Comparison of ENCODE assay signal across 1 fruit fly cellular context in the genomic region with DNA sequence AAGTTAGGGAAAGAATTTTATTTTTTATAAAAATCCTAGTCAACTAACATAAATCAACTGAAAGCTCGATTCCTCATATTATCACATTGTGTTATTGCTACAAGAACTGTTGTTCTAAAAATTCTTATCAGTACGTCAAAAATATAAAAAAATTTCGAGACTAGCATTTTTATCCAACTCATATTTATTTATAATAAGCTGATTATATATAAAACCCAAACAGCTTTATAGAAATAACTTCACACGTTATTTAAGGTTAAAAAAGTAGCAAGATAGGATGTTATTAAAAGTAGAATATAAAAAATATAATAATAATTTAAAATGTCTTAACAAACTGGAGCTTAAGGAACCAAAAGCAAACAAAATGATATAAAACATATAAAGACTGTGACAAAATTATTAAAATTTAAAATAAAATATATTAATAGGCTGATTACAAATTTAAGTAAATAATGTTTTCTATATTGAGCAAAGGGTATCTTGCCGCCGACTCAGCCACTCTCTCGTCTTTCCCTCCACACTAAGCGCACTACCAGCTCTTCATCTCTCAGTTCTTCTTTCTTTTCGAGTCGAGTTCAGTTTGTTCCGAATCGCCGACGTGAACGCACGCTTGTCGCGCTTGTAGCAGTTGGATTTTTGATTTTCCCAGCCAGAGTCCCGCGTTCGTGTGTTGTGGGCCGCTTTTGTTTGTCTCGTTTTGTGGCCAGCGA.
TF ChIP-seq lines count a peak whose summit lies in the region.

A gene (plus strand): TSS at position 573 of the 710 bp plus-strand sequence.

TF ChIP-seq in whole organism, embryonic, 481 proteins besides CTCF, POLR2A, EP300 and RAD21 (continued from another document and continues in another):
- TF ChIP-seq hb (GFP tag; IDR thresholded peaks at IDR 0.05; lab: Robert Waterston, UW; ENCODE audit: partially characterized antibody) (0 out of 3 replicates have a peak, but pooled peaks have one; percentile 8), disco-r (GFP tag; optimal IDR thresholded peaks at IDR 0.05; lab: Kevin White, UChicago) (no peak), CG2120 (GFP tag; optimal IDR thresholded peaks at IDR 0.05; lab: Kevin White, UChicago) (no peak), org-1 (GFP tag; optimal IDR thresholded peaks at IDR 0.05; lab: Kevin White, UChicago) (no peak), CG11504 (tag; optimal IDR thresholded peaks at IDR 0.05; lab: Kevin White, UChicago) (peak; percentile 13), ttk (GFP tag; IDR thresholded peaks at IDR 0.05; lab: Robert Waterston, UW) (no peak), Vsx1 (GFP tag; optimal IDR thresholded peaks at IDR 0.05; lab: Kevin White, UChicago) (no peak), CG3163 (GFP tag; optimal IDR thresholded peaks at IDR 0.05; lab: Kevin White, UChicago) (no peak), CG34422 (GFP tag; IDR thresholded peaks at IDR 0.05; lab: Robert Waterston, UW) (peak; percentile 78; the same call in 2 of the 3 replicates), CG2202 (tag; optimal IDR thresholded peaks at IDR 0.05; lab: Kevin White, UChicago) (no peak), CG6272 (GFP tag; IDR thresholded peaks at IDR 0.05; lab: Robert Waterston, UW) (no peak), Opbp (GFP tag; IDR thresholded peaks at IDR 0.05; lab: Robert Waterston, UW; ENCODE audit: partially characterized antibody) (no peak; the same call in 2 of the 3 replicates), Abd-B (GFP tag; optimal IDR thresholded peaks at IDR 0.05; lab: Kevin White, UChicago) (no peak), exex (tag; optimal IDR thresholded peaks at IDR 0.05; lab: Kevin White, UChicago) (no peak), CG8290 (GFP tag; optimal IDR thresholded peaks at IDR 0.05; lab: Kevin White, UChicago) (no peak), CG8290 (tag; optimal IDR thresholded peaks at IDR 0.05; lab: Kevin White, UChicago) (peak in 1 of 2 experiments; percentile 44), CG1603 (tag; optimal IDR thresholded peaks at IDR 0.05; lab: Kevin White, UChicago) (peak; percentile 14), Atf6 (GFP tag; IDR thresholded peaks at IDR 0.05; lab: Robert Waterston, UW) (no peak), CG15479 (GFP tag; optimal IDR thresholded peaks at IDR 0.05; lab: Kevin White, UChicago) (no peak), lov (optimal IDR thresholded peaks at IDR 0.05; lab: Kevin White, UChicago) (no peak), lov (GFP tag; IDR thresholded peaks at IDR 0.05; lab: Robert Waterston, UW) (0 out of 3 replicates have a peak, but pooled peaks have one; percentile 50), CG10321 (GFP tag; IDR thresholded peaks at IDR 0.05; lab: Robert Waterston, UW) (no peak), CG15514 (GFP tag; optimal IDR thresholded peaks at IDR 0.05; lab: Kevin White, UChicago) (peak; percentile 16), Mes4 (GFP tag; optimal IDR thresholded peaks at IDR 0.05; lab: Kevin White, UChicago) (no peak), ftz-f1 (GFP tag; optimal IDR thresholded peaks at IDR 0.05; lab: Kevin White, UChicago) (no peak), CG12236 (GFP tag; optimal IDR thresholded peaks at IDR 0.05; lab: Kevin White, UChicago) (no peak), tx (GFP tag; optimal IDR thresholded peaks at IDR 0.05; lab: Kevin White, UChicago) (no peak), NC2α (GFP tag; optimal IDR thresholded peaks at IDR 0.05; lab: Kevin White, UChicago) (no peak), CG8388 (GFP tag; optimal IDR thresholded peaks at IDR 0.05; lab: Kevin White, UChicago) (no peak), CG12071 (GFP tag; optimal IDR thresholded peaks at IDR 0.05; lab: Kevin White, UChicago) (no peak), TFAM (GFP tag; optimal IDR thresholded peaks at IDR 0.05; lab: Kevin White, UChicago) (no peak), vnd (GFP tag; IDR thresholded peaks at IDR 0.05; lab: Robert Waterston, UW; ENCODE audit: partially characterized antibody) (no peak), Dek (tag; optimal IDR thresholded peaks at IDR 0.05; lab: Kevin White, UChicago) (no peak), Ptx1 (GFP tag; IDR thresholded peaks at IDR 0.05; lab: Robert Waterston, UW) (peak; percentile 9; the same call in 1 of the 2 replicates), zfh1 (GFP tag; IDR thresholded peaks at IDR 0.05; lab: Robert Waterston, UW) (peak; percentile 57; the same call in 1 of the 3 replicates), prd (optimal IDR thresholded peaks at IDR 0.05; lab: Kevin White, UChicago) (no peak), prd (GFP tag; IDR thresholded peaks at IDR 0.05; lab: Robert Waterston, UW) (peak; percentile 53; the same call in 2 of the 3 replicates), HmgZ (tag; optimal IDR thresholded peaks at IDR 0.05; lab: Kevin White, UChicago) (peak; percentile 5), ATbp (GFP tag; optimal IDR thresholded peaks at IDR 0.05; lab: Kevin White, UChicago) (no peak), Chrac-16 (GFP tag; optimal IDR thresholded peaks at IDR 0.05; lab: Kevin White, UChicago) (no peak), D (optimal IDR thresholded peaks at IDR 0.05; lab: Kevin White, UChicago) (no peak), D (GFP tag; optimal IDR thresholded peaks at IDR 0.05; lab: Kevin White, UChicago) (no peak), nerfin-2 (GFP tag; IDR thresholded peaks at IDR 0.05; lab: Robert Waterston, UW; ENCODE audit: partially characterized antibody) (no peak), ems (GFP tag; optimal IDR thresholded peaks at IDR 0.05; lab: Kevin White, UChicago) (peak; percentile 12), z (GFP tag; IDR thresholded peaks at IDR 0.05; lab: Robert Waterston, UW) (no peak; the same call in 2 of the 3 replicates), cg (GFP tag; optimal IDR thresholded peaks at IDR 0.05; lab: Kevin White, UChicago) (no peak), en (GFP tag; optimal IDR thresholded peaks at IDR 0.05; lab: Kevin White, UChicago) (no peak), CG34224 (GFP tag; IDR thresholded peaks at IDR 0.05; lab: Robert Waterston, UW; ENCODE audit: partially characterized antibody) (no peak), dmrt11E (tag; optimal IDR thresholded peaks at IDR 0.05; lab: Kevin White, UChicago) (no peak), Mrtf (GFP tag; IDR thresholded peaks at IDR 0.05; lab: Robert Waterston, UW) (no peak), CG1233 (GFP tag; optimal IDR thresholded peaks at IDR 0.05; lab: Kevin White, UChicago) (no peak), Awh (GFP tag; IDR thresholded peaks at IDR 0.05; lab: Robert Waterston, UW) (peak; percentile 61), CG15696 (tag; optimal IDR thresholded peaks at IDR 0.05; lab: Kevin White, UChicago) (no peak), CG15011 (GFP tag; optimal IDR thresholded peaks at IDR 0.05; lab: Kevin White, UChicago) (no peak), fu2 (GFP tag; optimal IDR thresholded peaks at IDR 0.05; lab: Kevin White, UChicago) (no peak), Side (GFP tag; optimal IDR thresholded peaks at IDR 0.05; lab: Kevin White, UChicago) (no peak), sna (GFP tag; IDR thresholded peaks at IDR 0.05; lab: Robert Waterston, UW; ENCODE audit: partially characterized antibody) (no peak), CG9727 (GFP tag; optimal IDR thresholded peaks at IDR 0.05; lab: Kevin White, UChicago) (peak; percentile 26), crp (GFP tag; optimal IDR thresholded peaks at IDR 0.05; lab: Kevin White, UChicago) (no peak), CG1832 (GFP tag; optimal IDR thresholded peaks at IDR 0.05; lab: Kevin White, UChicago) (no peak), Gug (GFP tag; IDR thresholded peaks at IDR 0.05; lab: Robert Waterston, UW) (peak; percentile 46; the same call in 3 of the 4 replicates), rib (GFP tag; IDR thresholded peaks at IDR 0.05; lab: Robert Waterston, UW) (peak; percentile 57; the same call in 1 of the 2 replicates), Sox102F (GFP tag; optimal IDR thresholded peaks at IDR 0.05; lab: Kevin White, UChicago) (no peak), CG14667 (GFP tag; IDR thresholded peaks at IDR 0.05; lab: Robert Waterston, UW) (0 out of 2 replicates have a peak, but pooled peaks have one; percentile 8), sob (GFP tag; IDR thresholded peaks at IDR 0.05; lab: Robert Waterston, UW) (0 out of 2 replicates have a peak, but pooled peaks have one; percentile 30), CG15601 (tag; optimal IDR thresholded peaks at IDR 0.05; lab: Kevin White, UChicago) (no peak), CG34376 (GFP tag; optimal IDR thresholded peaks at IDR 0.05; lab: Kevin White, UChicago) (no peak), tio (GFP tag; optimal IDR thresholded peaks at IDR 0.05; lab: Kevin White, UChicago) (no peak), wdn (GFP tag; IDR thresholded peaks at IDR 0.05; lab: Robert Waterston, UW) (no peak), zen2 (GFP tag; IDR thresholded peaks at IDR 0.05; lab: Robert Waterston, UW; ENCODE audit: partially characterized antibody) (no peak), slp2 (GFP tag; optimal IDR thresholded peaks at IDR 0.05; lab: Kevin White, UChicago) (no peak), CG17328 (GFP tag; IDR thresholded peaks at IDR 0.05; lab: Robert Waterston, UW) (peak; percentile 36; the same call in 1 of the 2 replicates), chif (GFP tag; optimal IDR thresholded peaks at IDR 0.05; lab: Kevin White, UChicago) (no peak), lmd (GFP tag; IDR thresholded peaks at IDR 0.05; lab: Robert Waterston, UW) (no peak), ab (GFP tag; optimal IDR thresholded peaks at IDR 0.05; lab: Kevin White, UChicago) (no peak), CG16815 (GFP tag; optimal IDR thresholded peaks at IDR 0.05; lab: Kevin White, UChicago) (no peak), mam (GFP tag; optimal IDR thresholded peaks at IDR 0.05; lab: Kevin White, UChicago) (peak; percentile 6), pb (GFP tag; optimal IDR thresholded peaks at IDR 0.05; lab: Kevin White, UChicago) (peak; percentile 20), kni (GFP tag; optimal IDR thresholded peaks at IDR 0.05; lab: Kevin White, UChicago) (no peak), CG18599 (GFP tag; optimal IDR thresholded peaks at IDR 0.05; lab: Kevin White, UChicago) (no peak), Dad (GFP tag; optimal IDR thresholded peaks at IDR 0.05; lab: Kevin White, UChicago) (peak; percentile 18), CG4360 (GFP tag; IDR thresholded peaks at IDR 0.05; lab: Robert Waterston, UW) (peak; percentile 62; the same call in 1 of the 2 replicates), luna (GFP tag; optimal IDR thresholded peaks at IDR 0.05; lab: Kevin White, UChicago) (no peak), CG31224 (GFP tag; IDR thresholded peaks at IDR 0.05; lab: Robert Waterston, UW) (no peak), gfzf (GFP tag; optimal IDR thresholded peaks at IDR 0.05; lab: Kevin White, UChicago) (no peak), CG3065 (GFP tag; optimal IDR thresholded peaks at IDR 0.05; lab: Kevin White, UChicago) (no peak), ci (GFP tag; IDR thresholded peaks at IDR 0.05; lab: Robert Waterston, UW) (peak; percentile 82), hkb (optimal IDR thresholded peaks at IDR 0.05; lab: Kevin White, UChicago) (no peak), hkb (GFP tag; IDR thresholded peaks at IDR 0.05; lab: Robert Waterston, UW) (no peak; the same call in 1 of the 2 replicates), schlank (tag; optimal IDR thresholded peaks at IDR 0.05; lab: Kevin White, UChicago) (no peak), slou (GFP tag; optimal IDR thresholded peaks at IDR 0.05; lab: Kevin White, UChicago) (no peak), CG7556 (GFP tag; optimal IDR thresholded peaks at IDR 0.05; lab: Kevin White, UChicago) (peak; percentile 35), CG30431 (GFP tag; optimal IDR thresholded peaks at IDR 0.05; lab: Kevin White, UChicago) (no peak), lab (GFP tag; optimal IDR thresholded peaks at IDR 0.05; lab: Kevin White, UChicago) (peak; percentile 36), Hmr (GFP tag; optimal IDR thresholded peaks at IDR 0.05; lab: Kevin White, UChicago) (peak; percentile 14), NK7.1 (GFP tag; optimal IDR thresholded peaks at IDR 0.05; lab: Kevin White, UChicago) (no peak), sd (tag; optimal IDR thresholded peaks at IDR 0.05; lab: Kevin White, UChicago) (no peak), CHES-1-like (GFP tag; optimal IDR thresholded peaks at IDR 0.05; lab: Kevin White, UChicago) (no peak), tin (GFP tag; optimal IDR thresholded peaks at IDR 0.05; lab: Kevin White, UChicago) (no peak), Antp (GFP tag; optimal IDR thresholded peaks at IDR 0.05; lab: Kevin White, UChicago) (peak; percentile 37), pan (optimal IDR thresholded peaks at IDR 0.05; lab: Kevin White, UChicago) (peak in 1 of 2 experiments; percentile 63), pan (GFP tag; optimal IDR thresholded peaks at IDR 0.05 in 1 of 2, IDR thresholded peaks at IDR 0.05 in 1 of 2) (peak; percentile 37 to 67), dimm (GFP tag; IDR thresholded peaks at IDR 0.05; lab: Robert Waterston, UW) (no peak), br (optimal IDR thresholded peaks at IDR 0.05; lab: Kevin White, UChicago) (no peak), bowl (GFP tag; IDR thresholded peaks at IDR 0.05; lab: Robert Waterston, UW) (no peak), NC2β (GFP tag; optimal IDR thresholded peaks at IDR 0.05; lab: Kevin White, UChicago) (peak; percentile 11), Sox100B (GFP tag; optimal IDR thresholded peaks at IDR 0.05; lab: Kevin White, UChicago) (no peak), CG17802 (tag; optimal IDR thresholded peaks at IDR 0.05; lab: Kevin White, UChicago) (no peak), Lpt (GFP tag; optimal IDR thresholded peaks at IDR 0.05; lab: Kevin White, UChicago) (no peak), tna (GFP tag; IDR thresholded peaks at IDR 0.05; lab: Robert Waterston, UW; ENCODE audit: partially characterized antibody) (no peak), Atf-2 (GFP tag; optimal IDR thresholded peaks at IDR 0.05; lab: Kevin White, UChicago) (no peak), lola (GFP tag; optimal IDR thresholded peaks at IDR 0.05; lab: Kevin White, UChicago) (peak in 1 of 3 experiments; percentile 32), B-H2 (GFP tag; optimal IDR thresholded peaks at IDR 0.05; lab: Kevin White, UChicago) (no peak), CG1024 (GFP tag; IDR thresholded peaks at IDR 0.05; lab: Robert Waterston, UW) (peak; percentile 18; the same call in 1 of the 2 replicates), hbn (GFP tag; IDR thresholded peaks at IDR 0.05; lab: Robert Waterston, UW; ENCODE audit: partially characterized antibody) (no peak), Elba2 (GFP tag; optimal IDR thresholded peaks at IDR 0.05; lab: Kevin White, UChicago) (no peak), pita (GFP tag; optimal IDR thresholded peaks at IDR 0.05; lab: Kevin White, UChicago) (no peak), nerfin-1 (tag; optimal IDR thresholded peaks at IDR 0.05; lab: Kevin White, UChicago) (no peak), zfh2 (GFP tag; optimal IDR thresholded peaks at IDR 0.05; lab: Kevin White, UChicago) (no peak), B-H1 (GFP tag; IDR thresholded peaks at IDR 0.05; lab: Robert Waterston, UW) (no peak), MESR4 (GFP tag; optimal IDR thresholded peaks at IDR 0.05; lab: Kevin White, UChicago) (no peak), pum (GFP tag; optimal IDR thresholded peaks at IDR 0.05; lab: Kevin White, UChicago) (no peak), eve (GFP tag; optimal IDR thresholded peaks at IDR 0.05; lab: Kevin White, UChicago) (no peak)
